Fruit fly (Drosophila melanogaster): Measurements from ENCODE around the gene CG7739.

DNA sequence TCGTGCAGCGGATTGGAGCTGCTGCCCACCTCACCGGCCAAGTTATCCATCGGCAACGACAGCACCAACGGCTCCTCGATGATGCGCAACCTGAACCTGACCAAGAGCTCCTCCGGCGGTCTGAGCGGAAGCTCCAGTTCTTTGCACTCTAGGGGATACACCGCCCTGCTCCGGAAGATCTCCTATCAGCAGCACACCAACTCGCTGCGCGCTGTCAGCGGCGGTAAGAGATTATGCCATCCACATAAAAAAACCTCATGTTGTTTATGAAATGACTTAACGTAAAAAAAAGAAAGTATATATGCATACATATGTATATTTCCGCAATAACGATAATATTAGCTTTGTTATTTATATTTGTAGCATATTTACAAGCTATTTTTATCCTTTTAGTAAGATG, 5.9 kb upstream of the CG7739 start:
- TF ChIP-seq h (optimal IDR thresholded peaks at IDR 0.05) (no peak), Myc (optimal IDR thresholded peaks at IDR 0.05) (no peak), insv (optimal IDR thresholded peaks at IDR 0.05) (no peak)
